Worm (Caenorhabditis elegans) whole organism, early embryonic: ENCODE results near the gene Y54G2A.16.

Experiments used
- B0310.2 ChIP-seq: sonication (generic microtip); optimal IDR thresholded peaks from 2 replicates; lab custom pipeline; 2016; ENCODE audit warnings: mild to moderate bottlenecking, missing genetic modification characterization, missing compliant biosample characterization
- F13C5.2 ChIP-seq: sonication (generic microtip); optimal IDR thresholded peaks from 2 replicates; lab custom pipeline; 2017; ENCODE audit warnings: mild to moderate bottlenecking, missing genetic modification characterization, inconsistent platforms, missing compliant biosample characterization
- aly-1 ChIP-seq: sonication (generic microtip); optimal IDR thresholded peaks from 2 replicates; lab custom pipeline; 2016; ENCODE audit warnings: missing genetic modification characterization, missing compliant biosample characterization
- ama-1 ChIP-seq: fragments of 150-350 bp; optimal IDR thresholded peaks from 2 replicates; lab custom pipeline; 2014
- ceh-13 ChIP-seq: fragments of 200-800 bp; sonication (Bioruptor generic); optimal IDR thresholded peaks from 2 replicates; lab custom pipeline; 2018; ENCODE audit warnings: mild to moderate bottlenecking, missing genetic modification characterization, missing compliant biosample characterization
- ceh-36 ChIP-seq: sonication (generic microtip); optimal IDR thresholded peaks from 2 replicates; lab custom pipeline; 2016; ENCODE audit warnings: missing genetic modification characterization, inconsistent platforms, missing compliant biosample characterization
- ets-7 ChIP-seq: sonication (generic microtip); optimal IDR thresholded peaks from 2 replicates; lab custom pipeline; 2016; ENCODE audit warnings: missing genotype, missing genetic modification characterization, missing compliant biosample characterization
- flt-1 ChIP-seq: fragments of 200-800 bp; sonication (Bioruptor generic); IDR thresholded peaks from 2 replicates; pipeline ENCODE4 v1.3.6; 2022; ENCODE audit warnings: missing genetic modification characterization, missing compliant biosample characterization
- hmbx-1 ChIP-seq: sonication (generic microtip); optimal IDR thresholded peaks from 2 replicates; lab custom pipeline; 2016; ENCODE audit warnings: mild to moderate bottlenecking, missing genetic modification characterization, missing compliant biosample characterization
- hmg-4 ChIP-seq: fragments of 200-800 bp; sonication (Bioruptor generic); optimal IDR thresholded peaks from 2 replicates; lab custom pipeline; 2018; ENCODE audit warnings: mild to moderate bottlenecking, missing genetic modification characterization, missing compliant biosample characterization
- hnd-1 ChIP-seq: sonication (generic microtip); optimal IDR thresholded peaks from 2 replicates; lab custom pipeline; 2016; ENCODE audit warnings: missing genetic modification characterization, missing compliant biosample characterization
- pes-1 ChIP-seq: fragments of 200-800 bp; sonication (Bioruptor generic); IDR thresholded peaks from 2 replicates; pipeline ENCODE4 v1.3.6; 2022; ENCODE audit warnings: missing genetic modification reagents, missing genetic modification characterization, missing compliant biosample characterization
- scrt-1 ChIP-seq: fragments of 200-800 bp; sonication (Bioruptor generic); IDR thresholded peaks from 2 replicates; pipeline ENCODE4 v1.3.6; 2022; ENCODE audit warnings: missing genetic modification characterization, missing compliant biosample characterization
- sea-1 ChIP-seq: fragments of 200-800 bp; sonication (Bioruptor generic); conservative IDR thresholded peaks from 2 replicates; pipeline ENCODE4 v1.3.6; 2022; ENCODE audit warnings: missing genetic modification characterization, missing compliant biosample characterization
- tbx-11 ChIP-seq: fragments of 200-800 bp; sonication (Bioruptor generic); IDR thresholded peaks from 2 replicates; pipeline ENCODE4 v1.3.6; 2022; ENCODE audit warnings: missing genetic modification characterization, missing compliant biosample characterization
- tbx-37 ChIP-seq: fragments of 200-800 bp; sonication (Bioruptor generic); conservative IDR thresholded peaks from 2 replicates; pipeline ENCODE4 v1.3.6; 2022; ENCODE audit warnings: missing genetic modification reagents, missing genetic modification characterization, missing compliant biosample characterization
- tra-4 ChIP-seq: sonication (generic microtip); optimal IDR thresholded peaks from 2 replicates; lab custom pipeline; 2017; ENCODE audit warnings: missing genetic modification characterization, missing compliant biosample characterization

Gene Y54G2A.16

ce11 chrIV:2841260-2841659 is 23.4 kb downstream of the Y54G2A.16 start, which contains the start of gene clec-83:
TSS of gene clec-83 (minus strand) at chrIV:2841472.
- TF ChIP-seq flt-1 (GFP tag; lab: Robert Waterston, UW), result no peak
- no peak for TF ChIP-seq ets-7
- TF ChIP-seq ama-1 (lab: Kevin White, UChicago), result no peak
- no peak for TF ChIP-seq F13C5.2 (tag; lab: Kevin White, UChicago)

ce11 chrIV:2838308-2838707 is 26.3 kb downstream of the Y54G2A.16 start, which contains the start of gene Y54G2A.7:
TSS of gene Y54G2A.7 (plus strand) at chrIV:2838608.
- TF ChIP-seq F13C5.2 (tag; lab: Kevin White, UChicago) (no peak), hmg-4 (GFP tag; lab: Kevin White, UChicago) (no peak), tbx-11 (GFP tag; lab: Robert Waterston, UW) (no peak), ceh-13 (GFP tag; lab: Kevin White, UChicago) (no peak), sea-1 (GFP tag; lab: Robert Waterston, UW) (no peak), flt-1 (GFP tag; lab: Robert Waterston, UW) (no peak), tbx-37 (GFP tag; lab: Robert Waterston, UW) (no peak), hmbx-1 (tag; lab: Kevin White, UChicago) (no peak), pes-1 (GFP tag; lab: Robert Waterston, UW) (no peak), scrt-1 (GFP tag; lab: Robert Waterston, UW) (no peak), hnd-1 (tag; lab: Kevin White, UChicago) (no peak), tra-4 (no peak), ets-7 (no peak), aly-1 (tag; lab: Kevin White, UChicago) (no peak), ama-1 (lab: Kevin White, UChicago) (no peak), B0310.2 (no peak)

ce11 chrIV:2835364-2835763 is 29.3 kb downstream of the Y54G2A.16 start, which contains the start of gene clec-82:
TSS of gene clec-82 (plus strand) at chrIV:2835664.
- TF ChIP-seq B0310.2, result no peak
- TF ChIP-seq flt-1 (GFP tag; lab: Robert Waterston, UW), result no peak
- no peak for TF ChIP-seq ama-1 (lab: Kevin White, UChicago)
- no peak for TF ChIP-seq hmg-4 (GFP tag; lab: Kevin White, UChicago)
- no peak for TF ChIP-seq pes-1 (GFP tag; lab: Robert Waterston, UW)
- TF ChIP-seq scrt-1 (GFP tag; lab: Robert Waterston, UW), result no peak
- no peak for TF ChIP-seq tbx-37 (GFP tag; lab: Robert Waterston, UW)
- no peak for TF ChIP-seq ceh-13 (GFP tag; lab: Kevin White, UChicago)
- TF ChIP-seq F13C5.2 (tag; lab: Kevin White, UChicago), result no peak
- no peak for TF ChIP-seq sea-1 (GFP tag; lab: Robert Waterston, UW)
- no peak for TF ChIP-seq tra-4

- TF ChIP-seq ceh-36 (tag; lab: Kevin White, UChicago), result no peak
- no peak for TF ChIP-seq hmg-4 (GFP tag; lab: Kevin White, UChicago)
- no peak for TF ChIP-seq hmbx-1 (tag; lab: Kevin White, UChicago)
- no peak for TF ChIP-seq F13C5.2 (tag; lab: Kevin White, UChicago)
These were observed 30.1 kb downstream of the Y54G2A.16 start, which contains the start of gene pudl-2 for ce11 chrIV:2834516-2834915. TSS of gene pudl-2 (plus strand) at chrIV:2834816.

ce11 chrIV:2832587-2832986 is 32.1 kb downstream of the Y54G2A.16 start, which contains the start of the genes Y54G2A.48 and pudl-1:
TSS of gene Y54G2A.48 (minus strand) at chrIV:2832687.
TSS of gene pudl-1 (plus strand) at chrIV:2832906.
- TF ChIP-seq ceh-13 (GFP tag; lab: Kevin White, UChicago) (no peak), sea-1 (GFP tag; lab: Robert Waterston, UW) (no peak), hmg-4 (GFP tag; lab: Kevin White, UChicago) (no peak), ets-7 (no peak), tra-4 (no peak), flt-1 (GFP tag; lab: Robert Waterston, UW) (no peak), ceh-36 (tag; lab: Kevin White, UChicago) (no peak), hmbx-1 (tag; lab: Kevin White, UChicago) (no peak), hnd-1 (tag; lab: Kevin White, UChicago) (no peak), F13C5.2 (tag; lab: Kevin White, UChicago) (no peak), tbx-11 (GFP tag; lab: Robert Waterston, UW) (no peak), scrt-1 (GFP tag; lab: Robert Waterston, UW) (no peak), aly-1 (tag; lab: Kevin White, UChicago) (no peak), tbx-37 (GFP tag; lab: Robert Waterston, UW) (no peak)

ce11 chrIV:2826335-2826734 is 38.3 kb downstream of the Y54G2A.16 start:
- TF ChIP-seq pes-1 (GFP tag; lab: Robert Waterston, UW) (no peak), scrt-1 (GFP tag; lab: Robert Waterston, UW) (no peak), hnd-1 (tag; lab: Kevin White, UChicago) (no peak), tra-4 (no peak), aly-1 (tag; lab: Kevin White, UChicago) (no peak), ceh-13 (GFP tag; lab: Kevin White, UChicago) (no peak), hmbx-1 (tag; lab: Kevin White, UChicago) (no peak), sea-1 (GFP tag; lab: Robert Waterston, UW) (no peak), B0310.2 (no peak), ama-1 (lab: Kevin White, UChicago) (no peak), F13C5.2 (tag; lab: Kevin White, UChicago) (no peak), ceh-36 (tag; lab: Kevin White, UChicago) (no peak)

ce11 chrIV:2825460-2826103 is 39.1 kb downstream of the Y54G2A.16 start:
- no peak for TF ChIP-seq tbx-37 (GFP tag; lab: Robert Waterston, UW)
- TF ChIP-seq pes-1 (GFP tag; lab: Robert Waterston, UW), result no peak
- no peak for TF ChIP-seq tbx-11 (GFP tag; lab: Robert Waterston, UW)
- TF ChIP-seq hmbx-1 (tag; lab: Kevin White, UChicago), result no peak
- no peak for TF ChIP-seq ceh-13 (GFP tag; lab: Kevin White, UChicago)
- TF ChIP-seq hnd-1 (tag; lab: Kevin White, UChicago), result no peak
